Worm (Caenorhabditis elegans): Measurements from ENCODE around the gene gly-3.
"Not testable (repeated sequence)": the region's sequence is repeated elsewhere in the genome, so short reads cannot be mapped to it uniquely, and the experiment has no call there.

ce11 chrIII:7958922-7959609 lies 41.5 kb upstream of the gly-3 start, which contains the start of gene F54H12.10:
- not testable (repeated sequence) for TF ChIP-seq dao-5, W03F9.2, him-1 (tag; optimal IDR thresholded peaks at IDR 0.05)
